Worm (Caenorhabditis elegans): ENCODE data around the gene H25K10.2.

ce11 chrIV:16170606-16171033, 40.2 kb downstream of the H25K10.2 start, which contains the start of gene gln-3:
- TF ChIP-seq elt-3 (tag; optimal IDR thresholded peaks at IDR 0.05) (no peak), nhr-237 (tag; optimal IDR thresholded peaks at IDR 0.05) (no peak), ama-1 (optimal IDR thresholded peaks at IDR 0.05) (peak; percentile 90), ceh-16 (tag; optimal IDR thresholded peaks at IDR 0.05) (no peak), unc-62 (GFP tag; optimal IDR thresholded peaks at IDR 0.05) (no peak), zag-1 (tag; optimal IDR thresholded peaks at IDR 0.05) (no peak), ZK546.5 (tag; optimal IDR thresholded peaks at IDR 0.05) (no peak), ztf-11 (tag; optimal IDR thresholded peaks at IDR 0.05) (no peak), lsy-2 (tag; optimal IDR thresholded peaks at IDR 0.05) (peak in 1 of 2 experiments; percentile 14), Y55F3AM.14 (GFP tag; optimal IDR thresholded peaks at IDR 0.05) (no peak), lin-11 (tag; optimal IDR thresholded peaks at IDR 0.05) (no peak), egl-27 (tag; optimal IDR thresholded peaks at IDR 0.05) (no peak), aly-2 (tag; optimal IDR thresholded peaks at IDR 0.05) (no peak)
